Fruit fly (Drosophila melanogaster): ENCODE data around the gene Frl.

The Frl gene

DNA sequence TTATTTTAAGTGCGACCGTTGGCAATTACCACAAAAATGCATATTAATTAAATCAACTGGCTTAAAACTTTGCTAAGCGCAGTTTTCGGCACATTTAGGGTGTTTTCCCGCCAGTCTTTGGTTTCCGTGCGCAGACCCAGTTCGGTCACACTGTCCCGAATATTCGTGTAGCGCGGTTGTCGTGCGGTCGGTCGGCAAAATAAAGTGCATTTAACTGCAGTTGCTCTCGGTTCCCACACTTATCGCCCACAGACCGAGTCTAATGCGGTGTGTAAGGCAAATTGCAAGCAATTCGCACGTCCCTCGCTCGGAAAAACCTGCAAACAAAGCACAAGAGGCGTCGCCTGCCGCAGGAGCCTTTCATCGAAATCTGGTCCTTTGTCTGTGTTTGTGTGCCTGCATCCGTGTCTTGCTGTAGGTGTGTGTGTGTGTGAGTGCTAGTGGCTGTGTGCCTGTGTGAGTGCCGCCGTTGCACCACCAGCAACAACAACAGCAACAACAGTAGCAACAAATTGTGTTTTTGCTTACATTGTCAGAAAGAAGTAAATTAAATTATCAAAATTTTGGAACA is at the start of gene Frl, which contains the start of gene CG13484 (continued):
- TF ChIP-seq dysf (GFP tag; IDR thresholded peaks at IDR 0.05) (peak; percentile 27; the same call in 1 of the 3 replicates), CG2202 (tag; optimal IDR thresholded peaks at IDR 0.05) (no peak), kah (GFP tag; optimal IDR thresholded peaks at IDR 0.05) (no peak), Hmr (GFP tag; optimal IDR thresholded peaks at IDR 0.05) (peak; percentile 75), CG33557 (GFP tag; optimal IDR thresholded peaks at IDR 0.05) (peak; percentile 40), sens (GFP tag) (peak; percentile 72), CG13775 (GFP tag; optimal IDR thresholded peaks at IDR 0.05) (peak; percentile 22), Ssrp (tag; optimal IDR thresholded peaks at IDR 0.05) (peak; percentile 8), lab (GFP tag; optimal IDR thresholded peaks at IDR 0.05) (peak; percentile 56), ssp (GFP tag; IDR thresholded peaks at IDR 0.05) (peak; percentile 29; the same call in 1 of the 2 replicates), E2f2 (GFP tag; IDR thresholded peaks at IDR 0.05) (peak; percentile 71), CG12942 (GFP tag; optimal IDR thresholded peaks at IDR 0.05) (peak; percentile 16), dan (GFP tag; IDR thresholded peaks at IDR 0.05) (no peak), CG2889 (GFP tag; IDR thresholded peaks at IDR 0.05) (no peak), CG15696 (tag; optimal IDR thresholded peaks at IDR 0.05) (peak; percentile 4), Bteb2 (GFP tag; optimal IDR thresholded peaks at IDR 0.05) (peak; percentile 17), CG9817 (tag; optimal IDR thresholded peaks at IDR 0.05) (peak; percentile 15), CG9876 (GFP tag; optimal IDR thresholded peaks at IDR 0.05) (peak; percentile 43), CG3847 (GFP tag; IDR thresholded peaks at IDR 0.05) (peak; percentile 75), wor (GFP tag; IDR thresholded peaks at IDR 0.05) (no peak), twi (tag; optimal IDR thresholded peaks at IDR 0.05) (peak; percentile 42), CG34376 (GFP tag; optimal IDR thresholded peaks at IDR 0.05) (peak; percentile 48), CG2116 (GFP tag; optimal IDR thresholded peaks at IDR 0.05) (peak; percentile 46), unc-4 (GFP tag; IDR thresholded peaks at IDR 0.05; ENCODE audit: partially characterized antibody) (peak; percentile 41; the same call in 1 of the 2 replicates), toy (GFP tag; IDR thresholded peaks at IDR 0.05) (no peak), ems (GFP tag; optimal IDR thresholded peaks at IDR 0.05) (peak; percentile 39), CG43689 (GFP tag; IDR thresholded peaks at IDR 0.05) (no peak), CG7987 (GFP tag; optimal IDR thresholded peaks at IDR 0.05) (peak; percentile 46), Xbp1 (GFP tag; optimal IDR thresholded peaks at IDR 0.05) (peak; percentile 23), vfl (GFP tag; optimal IDR thresholded peaks at IDR 0.05) (no peak), slbo (GFP tag; IDR thresholded peaks at IDR 0.05) (peak; percentile 38; the same call in 1 of the 2 replicates), sd (tag; optimal IDR thresholded peaks at IDR 0.05) (peak; percentile 36), Bgb (GFP tag; IDR thresholded peaks at IDR 0.05; ENCODE audit: partially characterized antibody) (peak; percentile 52; the same call in 1 of the 2 replicates), nmo (GFP tag; optimal IDR thresholded peaks at IDR 0.05) (peak; percentile 70), CG1233 (GFP tag; optimal IDR thresholded peaks at IDR 0.05) (no peak), CG7928 (GFP tag; optimal IDR thresholded peaks at IDR 0.05) (peak; percentile 26), CG2678 (tag; optimal IDR thresholded peaks at IDR 0.05) (peak; percentile 25), pan (optimal IDR thresholded peaks at IDR 0.05) (no peak), pan (GFP tag; optimal IDR thresholded peaks at IDR 0.05 in 1 of 2, IDR thresholded peaks at IDR 0.05 in 1 of 2) (no peak), CG6272 (GFP tag; IDR thresholded peaks at IDR 0.05) (no peak), p53 (GFP tag; optimal IDR thresholded peaks at IDR 0.05) (peak; percentile 30), gsb-n (tag; optimal IDR thresholded peaks at IDR 0.05) (peak; percentile 51), Eip74EF (GFP tag; optimal IDR thresholded peaks at IDR 0.05) (no peak), exex (tag; optimal IDR thresholded peaks at IDR 0.05) (peak; percentile 55), Trl (optimal IDR thresholded peaks at IDR 0.05) (no peak), Trl (GFP tag; optimal IDR thresholded peaks at IDR 0.05) (no peak), gcm (GFP tag; optimal IDR thresholded peaks at IDR 0.05) (peak; percentile 39), CG12219 (GFP tag; optimal IDR thresholded peaks at IDR 0.05) (peak; percentile 4), trem (tag; optimal IDR thresholded peaks at IDR 0.05) (peak; percentile 56), nerfin-1 (tag; optimal IDR thresholded peaks at IDR 0.05) (peak; percentile 26)
